Fruit fly (Drosophila melanogaster) whole organism, pupa: Measurements from ENCODE around the gene LanA.

ENCODE experiments used
- CG10348 ChIP-seq: fragments of 200-800 bp; sonication (Bioruptor generic); IDR thresholded peaks from 2 replicates; pipeline ENCODE4 v1.3.6; 2022; ENCODE audit warnings: missing biosample characterization, missing genetic modification characterization
- CG12605 ChIP-seq: fragments of 200-800 bp; sonication (Bioruptor generic); IDR thresholded peaks from 2 replicates; pipeline ENCODE4 v1.3.6; 2022; ENCODE audit warnings: missing biosample characterization, missing genetic modification characterization
- CG15710 ChIP-seq: fragments of 200-800 bp; sonication (Bioruptor generic); optimal IDR thresholded peaks from 2 replicates; lab custom pipeline; 2018; ENCODE audit warnings: missing biosample characterization, mild to moderate bottlenecking, missing genetic modification characterization, moderate library complexity
- CG8301 ChIP-seq: fragments of 200-800 bp; sonication (Bioruptor generic); optimal IDR thresholded peaks from 2 replicates; lab custom pipeline; 2018; ENCODE audit warnings: missing biosample characterization, mild to moderate bottlenecking, missing genetic modification characterization
- D1 ChIP-seq: fragments of 200-800 bp; sonication (Bioruptor generic); optimal IDR thresholded peaks from 2 replicates; lab custom pipeline; 2018; ENCODE audit warnings: missing biosample characterization, mild to moderate bottlenecking, missing genetic modification characterization, moderate library complexity
- gl ChIP-seq: fragments of 200-800 bp; sonication (Bioruptor generic); optimal IDR thresholded peaks from 2 replicates; lab custom pipeline; 2018; ENCODE audit warnings: missing biosample characterization, mild to moderate bottlenecking, missing genetic modification characterization

dm6 chr3L:6263896-6264841 lies 46.3 kb upstream of the LanA start:
- TF ChIP-seq CG12605 (no peak), gl (no peak), CG8301 (tag; lab: Kevin White, UChicago) (no peak), CG15710 (no peak), D1 (tag; lab: Kevin White, UChicago) (peak; percentile 48), CG10348 (GFP tag; lab: Robert Waterston, UW) (no peak)
